Worm (Caenorhabditis elegans) whole organism, L3 larva: ENCODE data around the gene F44E7.4.

Source experiments
- ama-1 ChIP-seq: fragments of 150-350 bp; optimal IDR thresholded peaks from 2 replicates; lab custom pipeline; 2018
- mml-1 ChIP-seq: fragments of 150-350 bp; sonication (generic microtip); optimal IDR thresholded peaks from 3 replicates; lab custom pipeline; 2014; ENCODE audit warnings: missing biosample characterization, missing genetic modification characterization
- nhr-67 ChIP-seq: fragments of 150-350 bp; optimal IDR thresholded peaks from 2 replicates; lab custom pipeline; 2014; ENCODE audit warnings: missing biosample characterization, missing genetic modification characterization
- nhr-76 ChIP-seq: fragments of 150-350 bp; sonication (generic microtip); optimal IDR thresholded peaks from 5 replicates; lab custom pipeline; 2014; ENCODE audit warnings: missing biosample characterization, missing genetic modification characterization

ce11 chrV:5790497-5791280 lies 13.9 kb upstream of the F44E7.4 start, which contains the start of the genes nhr-142 and F44E7.9:
- TF ChIP-seq nhr-67 (no peak), nhr-76 (peak; percentile 24), mml-1 (no peak), ama-1 (no peak)
